Worm (Caenorhabditis elegans): ENCODE results near the gene srd-12.

DNA sequence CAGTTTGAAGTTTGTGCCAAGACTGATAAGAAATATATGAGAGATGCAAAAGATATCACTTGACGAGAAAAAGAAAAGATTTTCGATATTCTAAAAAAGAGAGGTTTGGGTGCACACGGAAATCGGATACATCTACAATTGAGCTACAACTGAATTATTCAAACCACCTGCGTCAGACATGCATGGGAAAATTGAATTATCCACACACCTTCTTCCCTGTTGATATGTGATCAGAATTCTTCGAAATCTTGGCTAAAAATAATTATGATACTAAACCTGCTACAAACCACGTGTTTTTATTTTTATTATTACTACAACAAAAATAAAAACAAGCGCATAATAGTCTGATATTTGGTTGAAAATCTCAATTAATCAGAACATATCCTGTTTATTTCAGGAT is 28.2 kb upstream of the srd-12 start:
- TF ChIP-seq dsc-1 (tag; optimal IDR thresholded peaks at IDR 0.05) (peak; percentile 59), nhr-237 (tag; optimal IDR thresholded peaks at IDR 0.05) (no peak), elt-3 (tag; optimal IDR thresholded peaks at IDR 0.05) (no peak), aly-2 (tag; optimal IDR thresholded peaks at IDR 0.05) (no peak), ces-1 (GFP tag; optimal IDR thresholded peaks at IDR 0.05) (no peak), pqm-1 (tag; optimal IDR thresholded peaks at IDR 0.05) (no peak), rnt-1 (tag; optimal IDR thresholded peaks at IDR 0.05) (no peak), lin-15B (tag; optimal IDR thresholded peaks at IDR 0.05) (no peak), nhr-90 (tag; optimal IDR thresholded peaks at IDR 0.05; ENCODE audit: poor library complexity) (no peak), lsy-2 (tag; optimal IDR thresholded peaks at IDR 0.05) (no peak), lin-39 (tag; optimal IDR thresholded peaks at IDR 0.05) (no peak)
